Fruit fly (Drosophila melanogaster) whole organism, prepupa: ENCODE data around the gene CG46439.

Experiments
- Blimp-1 ChIP-seq: fragments of 200-800 bp; sonication (Bioruptor generic); optimal IDR thresholded peaks from 3 replicates; lab custom pipeline; 2017; ENCODE audit warnings: missing biosample characterization, missing genetic modification characterization, mild to moderate bottlenecking, moderate library complexity, missing genetic modification reagents
- CG10631 ChIP-seq: fragments of 200-800 bp; sonication (Bioruptor generic); optimal IDR thresholded peaks from 2 replicates; lab custom pipeline; 2016; ENCODE audit warnings: missing biosample characterization, missing genetic modification characterization
- CG10669 ChIP-seq: fragments of 200-800 bp; sonication (Bioruptor generic); optimal IDR thresholded peaks from 3 replicates; lab custom pipeline; 2018; ENCODE audit warnings: missing biosample characterization, mild to moderate bottlenecking, missing genetic modification characterization, moderate library complexity
- CG11294 ChIP-seq: fragments of 200-800 bp; sonication (Bioruptor generic); IDR thresholded peaks from 2 replicates; pipeline ENCODE4 v1.3.6; 2022; ENCODE audit warnings: missing biosample characterization, missing genetic modification characterization
- CG11762 ChIP-seq: fragments of 200-800 bp; sonication (Bioruptor generic); optimal IDR thresholded peaks from 3 replicates; lab custom pipeline; 2016; ENCODE audit warnings: missing biosample characterization, missing genetic modification characterization; ENCODE audit not compliant: insufficient read depth
- CG11902 ChIP-seq: fragments of 200-800 bp; sonication (Bioruptor generic); optimal IDR thresholded peaks from 3 replicates; lab custom pipeline; 2016; ENCODE audit warnings: missing biosample characterization, missing genetic modification characterization
- CG1621 ChIP-seq: fragments of 200-800 bp; sonication (Bioruptor generic); optimal IDR thresholded peaks from 3 replicates; lab custom pipeline; 2018; ENCODE audit warnings: missing biosample characterization, mild to moderate bottlenecking, missing genetic modification characterization
- CG16779 ChIP-seq: fragments of 200-800 bp; sonication (Bioruptor generic); optimal IDR thresholded peaks from 3 replicates; lab custom pipeline; 2017; ENCODE audit warnings: missing biosample characterization, mild to moderate bottlenecking, missing genetic modification characterization
- CG3032 ChIP-seq: fragments of 200-800 bp; optimal IDR thresholded peaks from 2 replicates; lab custom pipeline; 2019; ENCODE audit warnings: missing biosample characterization, mild to moderate bottlenecking, missing genetic modification characterization, moderate library complexity
- CG31627 ChIP-seq: fragments of 200-800 bp; sonication (Bioruptor generic); optimal IDR thresholded peaks from 3 replicates; lab custom pipeline; 2016; ENCODE audit warnings: missing biosample characterization, missing genetic modification characterization
- CG32006 ChIP-seq: fragments of 200-800 bp; sonication (Bioruptor generic); optimal IDR thresholded peaks from 3 replicates; lab custom pipeline; 2017; ENCODE audit warnings: missing biosample characterization, mild to moderate bottlenecking, missing genetic modification characterization
- CG34406 ChIP-seq: fragments of 200-800 bp; sonication (Bioruptor generic); optimal IDR thresholded peaks from 3 replicates; lab custom pipeline; 2016; ENCODE audit warnings: missing biosample characterization, missing genetic modification characterization
- CG3919 ChIP-seq: fragments of 200-800 bp; sonication (Bioruptor generic); optimal IDR thresholded peaks from 3 replicates; lab custom pipeline; 2016; ENCODE audit warnings: missing biosample characterization, missing genetic modification characterization
- CG6163 ChIP-seq: fragments of 200-800 bp; sonication (Bioruptor generic); IDR thresholded peaks from 3 replicates; pipeline ENCODE4 v1.3.6; 2022; ENCODE audit warnings: missing biosample characterization, missing genetic modification characterization
- CG6276 ChIP-seq: fragments of 200-800 bp; sonication (Bioruptor generic); optimal IDR thresholded peaks from 2 replicates; lab custom pipeline; 2017; ENCODE audit warnings: missing biosample characterization, mild to moderate bottlenecking, missing genetic modification characterization
- CG6792 ChIP-seq: fragments of 200-800 bp; sonication (Bioruptor generic); optimal IDR thresholded peaks from 3 replicates; lab custom pipeline; 2016; ENCODE audit warnings: missing biosample characterization, missing genetic modification characterization
- CG6808 ChIP-seq: fragments of 200-800 bp; sonication (Bioruptor generic); optimal IDR thresholded peaks from 3 replicates; lab custom pipeline; 2017; ENCODE audit warnings: missing biosample characterization, missing genetic modification characterization, mild to moderate bottlenecking, moderate library complexity, missing genetic modification reagents
- CG6854 ChIP-seq: fragments of 200-800 bp; sonication (Bioruptor generic); optimal IDR thresholded peaks from 2 replicates; lab custom pipeline; 2017; ENCODE audit warnings: missing biosample characterization, mild to moderate bottlenecking, missing genetic modification characterization
- CG7368 ChIP-seq: fragments of 200-800 bp; sonication (Bioruptor generic); optimal IDR thresholded peaks from 3 replicates; lab custom pipeline; 2016; ENCODE audit warnings: missing biosample characterization, missing genetic modification characterization
- CG8119 ChIP-seq: fragments of 200-800 bp; sonication (Bioruptor generic); IDR thresholded peaks from 3 replicates; pipeline ENCODE4 v1.3.6; 2022; ENCODE audit warnings: missing biosample characterization, missing genetic modification characterization
- CG8319 ChIP-seq: fragments of 200-800 bp; sonication (Bioruptor generic); optimal IDR thresholded peaks from 3 replicates; lab custom pipeline; 2016; ENCODE audit warnings: missing biosample characterization, missing genetic modification characterization
- CG8632 ChIP-seq: fragments of 200-800 bp; sonication (Bioruptor generic); optimal IDR thresholded peaks from 3 replicates; lab custom pipeline; 2016; ENCODE audit warnings: missing biosample characterization, missing genetic modification characterization
- CG9139 ChIP-seq: fragments of 200-800 bp; sonication (Bioruptor generic); optimal IDR thresholded peaks from 3 replicates; lab custom pipeline; 2017; ENCODE audit warnings: missing biosample characterization, mild to moderate bottlenecking, missing genetic modification characterization
- Eip75B ChIP-seq: fragments of 200-800 bp; sonication (Bioruptor generic); optimal IDR thresholded peaks from 3 replicates; lab custom pipeline; 2016; ENCODE audit warnings: missing biosample characterization, missing genetic modification characterization
- Eip93F ChIP-seq: fragments of 200-800 bp; sonication (Bioruptor generic); optimal IDR thresholded peaks from 2 replicates; lab custom pipeline; 2016; ENCODE audit warnings: missing biosample characterization, mild to moderate bottlenecking, missing genetic modification characterization
- Ets21C ChIP-seq: fragments of 200-800 bp; sonication (Bioruptor generic); optimal IDR thresholded peaks from 3 replicates; lab custom pipeline; 2016; ENCODE audit warnings: missing biosample characterization, missing genetic modification characterization
- Gug ChIP-seq: fragments of 200-800 bp; sonication (Bioruptor generic); IDR thresholded peaks from 2 replicates; pipeline ENCODE4 v1.3.6; 2022; ENCODE audit warnings: missing biosample characterization, missing genetic modification characterization
- Hr38 ChIP-seq: sonication (Bioruptor generic); optimal IDR thresholded peaks from 2 replicates; lab custom pipeline; 2016; ENCODE audit warnings: missing biosample characterization, missing genetic modification characterization
- Hr39 ChIP-seq: fragments of 200-800 bp; sonication (Bioruptor generic); optimal IDR thresholded peaks from 2 replicates; lab custom pipeline; 2016; ENCODE audit warnings: missing biosample characterization, missing genetic modification characterization
- Hr4 ChIP-seq: fragments of 200-800 bp; sonication (Bioruptor generic); optimal IDR thresholded peaks from 3 replicates; lab custom pipeline; 2016; ENCODE audit warnings: missing biosample characterization, missing genetic modification characterization
- Lpt ChIP-seq: fragments of 200-800 bp; sonication (Bioruptor generic); optimal IDR thresholded peaks from 3 replicates; lab custom pipeline; 2016; ENCODE audit warnings: missing biosample characterization, missing genetic modification characterization
- Met ChIP-seq: fragments of 200-800 bp; sonication (Bioruptor generic); optimal IDR thresholded peaks from 3 replicates; lab custom pipeline; 2016; ENCODE audit warnings: missing biosample characterization, missing genetic modification characterization
- OdsH ChIP-seq: fragments of 200-800 bp; sonication (Bioruptor generic); optimal IDR thresholded peaks from 3 replicates; lab custom pipeline; 2016; ENCODE audit warnings: missing biosample characterization, missing genetic modification characterization
- Smox ChIP-seq: fragments of 200-800 bp; sonication (Bioruptor generic); optimal IDR thresholded peaks from 3 replicates; lab custom pipeline; 2016; ENCODE audit warnings: missing biosample characterization, missing genetic modification characterization
- Sox102F ChIP-seq: fragments of 200-800 bp; sonication (Bioruptor generic); optimal IDR thresholded peaks from 2 replicates; lab custom pipeline; 2016; ENCODE audit warnings: missing biosample characterization, mild to moderate bottlenecking, missing genetic modification characterization
- Sox14 ChIP-seq: fragments of 200-800 bp; sonication (Bioruptor generic); optimal IDR thresholded peaks from 3 replicates; lab custom pipeline; 2016; ENCODE audit warnings: missing biosample characterization, missing genetic modification characterization
- Sox15 ChIP-seq: fragments of 200-800 bp; sonication (Bioruptor generic); optimal IDR thresholded peaks from 3 replicates; lab custom pipeline; 2016; ENCODE audit warnings: missing biosample characterization, missing genetic modification characterization
- acj6 ChIP-seq: fragments of 200-800 bp; sonication (Bioruptor generic); optimal IDR thresholded peaks from 3 replicates; lab custom pipeline; 2016; ENCODE audit warnings: missing biosample characterization, missing genetic modification characterization
- dsx ChIP-seq: fragments of 200-800 bp; optimal IDR thresholded peaks from 3 replicates; lab custom pipeline; 2019; ENCODE audit warnings: missing biosample characterization, mild to moderate bottlenecking, missing genetic modification characterization, moderate library complexity; ENCODE audit not compliant: poor library complexity, severe bottlenecking
- eg ChIP-seq: fragments of 200-800 bp; sonication (Bioruptor generic); IDR thresholded peaks from 3 replicates; pipeline ENCODE4 v1.3.6; 2022; ENCODE audit warnings: missing biosample characterization, missing genetic modification characterization
- esn ChIP-seq: fragments of 200-800 bp; sonication (Bioruptor generic); optimal IDR thresholded peaks from 2 replicates; lab custom pipeline; 2016; ENCODE audit warnings: missing biosample characterization, mild to moderate bottlenecking, missing genetic modification characterization, moderate library complexity
- fd59A ChIP-seq: fragments of 200-800 bp; sonication (Bioruptor generic); optimal IDR thresholded peaks from 2 replicates; lab custom pipeline; 2017; ENCODE audit warnings: missing biosample characterization, mild to moderate bottlenecking, missing genetic modification characterization, missing genetic modification reagents
- fd85E ChIP-seq: fragments of 200-800 bp; sonication (Bioruptor generic); optimal IDR thresholded peaks from 3 replicates; lab custom pipeline; 2016; ENCODE audit warnings: missing biosample characterization, missing genetic modification characterization
- fkh ChIP-seq: fragments of 200-800 bp; sonication (Bioruptor generic); optimal IDR thresholded peaks from 3 replicates; lab custom pipeline; 2017; ENCODE audit warnings: missing biosample characterization, mild to moderate bottlenecking, missing genetic modification characterization, moderate library complexity
- lz ChIP-seq: fragments of 200-800 bp; sonication (Bioruptor generic); optimal IDR thresholded peaks from 3 replicates; lab custom pipeline; 2016; ENCODE audit warnings: missing biosample characterization, missing genetic modification characterization
- net ChIP-seq: fragments of 200-800 bp; sonication (Bioruptor generic); optimal IDR thresholded peaks from 3 replicates; lab custom pipeline; 2016; ENCODE audit warnings: missing biosample characterization, missing genetic modification characterization
- pdm3 ChIP-seq: fragments of 200-800 bp; sonication (Bioruptor generic); optimal IDR thresholded peaks from 3 replicates; lab custom pipeline; 2016; ENCODE audit warnings: missing biosample characterization, missing genetic modification characterization
- salr ChIP-seq, 2 experiments: fragments of 200-800 bp; sonication (Bioruptor generic); optimal IDR thresholded peaks; 3 replicates each; lab custom pipeline; 2016 to 2018; ENCODE audit warnings: missing biosample characterization in 2 of 2, missing genetic modification characterization in 2 of 2, mild to moderate bottlenecking in 1 of 2
- spab ChIP-seq: fragments of 200-800 bp; sonication (Bioruptor generic); optimal IDR thresholded peaks from 2 replicates; lab custom pipeline; 2017; ENCODE audit warnings: missing biosample characterization, mild to moderate bottlenecking, missing genetic modification characterization, missing genetic modification reagents
- svp ChIP-seq: fragments of 200-800 bp; sonication (Bioruptor generic); peaks from one replicate; lab custom pipeline; 2016; ENCODE audit warnings: missing biosample characterization, missing genetic modification characterization
- topi ChIP-seq: fragments of 200-800 bp; sonication (Bioruptor generic); optimal IDR thresholded peaks from 3 replicates; lab custom pipeline; 2016; ENCODE audit warnings: missing biosample characterization, missing genetic modification characterization
- vri ChIP-seq: fragments of 200-800 bp; sonication (Bioruptor generic); optimal IDR thresholded peaks from 3 replicates; lab custom pipeline; 2016; ENCODE audit warnings: missing biosample characterization, mild to moderate bottlenecking, missing genetic modification characterization

Gene CG46439

dm6 chr3L:11061200-11061599 lies 34.8 kb downstream of the CG46439 start, which contains the start of the genes CG6321 and Blos2:
TSS of gene CG6321 (minus strand) at chr3L:11061224.
TSS of gene Blos2 (plus strand) at chr3L:11061571.
- peak; percentile 73 for TF ChIP-seq acj6
- TF ChIP-seq Ets21C (GFP tag; lab: Kevin White, UChicago) = peak; percentile 35
- TF ChIP-seq CG6163 = peak; percentile 70
- TF ChIP-seq fd85E = no peak
- TF ChIP-seq CG6808 (GFP tag; lab: Kevin White, UChicago) = peak; percentile 66
- TF ChIP-seq Met (GFP tag; lab: Kevin White, UChicago) = peak; percentile 79
- peak; percentile 51 for TF ChIP-seq vri (GFP tag; lab: Kevin White, UChicago)
- no peak for TF ChIP-seq Hr38
- TF ChIP-seq eg (GFP tag; lab: Robert Waterston, UW) = no peak; the same call in 1 of the 3 replicates
- TF ChIP-seq Eip93F (GFP tag; lab: Kevin White, UChicago) = no peak
- peak; percentile 43 for TF ChIP-seq spab (GFP tag; lab: Kevin White, UChicago)
- peak; percentile 78 for TF ChIP-seq pdm3 (GFP tag; lab: Kevin White, UChicago)
- TF ChIP-seq CG11294 (GFP tag; lab: Robert Waterston, UW) = peak; percentile 41; the same call in 1 of the 2 replicates
- peak; percentile 65 for TF ChIP-seq CG9139 (GFP tag; lab: Kevin White, UChicago)
- peak; percentile 58 for TF ChIP-seq CG10669 (GFP tag; lab: Kevin White, UChicago)
- TF ChIP-seq CG6854 (GFP tag; lab: Kevin White, UChicago) = peak; percentile 19
- TF ChIP-seq CG11762 (GFP tag; lab: Kevin White, UChicago) = peak; percentile 35
- TF ChIP-seq Hr39 (GFP tag; lab: Kevin White, UChicago) = peak; percentile 65
- TF ChIP-seq esn (GFP tag; lab: Kevin White, UChicago) = peak; percentile 85
- peak; percentile 49 for TF ChIP-seq fkh (GFP tag; lab: Kevin White, UChicago)
- peak; percentile 79 for TF ChIP-seq topi (GFP tag; lab: Kevin White, UChicago)
- peak; percentile 69 for TF ChIP-seq CG10631 (GFP tag; lab: Kevin White, UChicago)
- TF ChIP-seq CG3919 (GFP tag; lab: Kevin White, UChicago) = peak; percentile 75
- TF ChIP-seq CG31627 (GFP tag; lab: Kevin White, UChicago) = peak; percentile 72
- peak; percentile 67 for TF ChIP-seq Eip75B (GFP tag; lab: Kevin White, UChicago)
- peak; percentile 75 for TF ChIP-seq CG6792
- TF ChIP-seq CG11902 = peak; percentile 43
- peak; percentile 14 for TF ChIP-seq CG8319
- TF ChIP-seq CG34406 (GFP tag; lab: Kevin White, UChicago) = peak; percentile 74
- peak; percentile 66 for TF ChIP-seq Sox102F (GFP tag; lab: Kevin White, UChicago)
- peak; percentile 76 for TF ChIP-seq lz (GFP tag; lab: Kevin White, UChicago)
- peak; percentile 75 for TF ChIP-seq Smox (GFP tag; lab: Kevin White, UChicago)
- TF ChIP-seq Sox14 (GFP tag; lab: Kevin White, UChicago) = peak; percentile 76
- TF ChIP-seq salr (GFP tag; optimal IDR thresholded peaks at IDR 0.05; lab: Kevin White, UChicago) = peak in 1 of 2 experiments; percentile 44
- TF ChIP-seq Gug (GFP tag; lab: Robert Waterston, UW) = peak; percentile 41
- peak; percentile 52 for TF ChIP-seq CG7368 (GFP tag; lab: Kevin White, UChicago)
- peak; percentile 80 for TF ChIP-seq Hr4 (GFP tag; lab: Kevin White, UChicago)
- peak; percentile 83 for TF ChIP-seq dsx (GFP tag; lab: Kevin White, UChicago)
- peak; percentile 60 for TF ChIP-seq CG8632 (GFP tag; lab: Kevin White, UChicago)
- TF ChIP-seq CG1621 (tag; lab: Kevin White, UChicago) = no peak
- peak; percentile 9 for TF ChIP-seq Blimp-1 (GFP tag; lab: Kevin White, UChicago)
- peak; percentile 44 for TF ChIP-seq fd59A (GFP tag; lab: Kevin White, UChicago)
- TF ChIP-seq svp = no peak
- peak; percentile 70 for TF ChIP-seq net
- peak; percentile 81 for TF ChIP-seq CG32006 (GFP tag; lab: Kevin White, UChicago)
- peak; percentile 61 for TF ChIP-seq Lpt (GFP tag; lab: Kevin White, UChicago)
- TF ChIP-seq CG6276 (GFP tag; lab: Kevin White, UChicago) = peak; percentile 76
- peak; percentile 78 for TF ChIP-seq OdsH (GFP tag; lab: Kevin White, UChicago)
- peak; percentile 33 for TF ChIP-seq CG16779 (tag; lab: Kevin White, UChicago)
- TF ChIP-seq CG8119 (GFP tag; lab: Robert Waterston, UW) = peak; percentile 81; the same call in 2 of the 3 replicates
- TF ChIP-seq Sox15 (GFP tag; lab: Kevin White, UChicago) = peak; percentile 20
- peak; percentile 73 for TF ChIP-seq CG3032
